Worm (Caenorhabditis elegans) whole organism, mixed stage, embryonic: ENCODE measurements around the gene txdc-17.
A peak's percentile ranks its signal among the peaks of the same experiment; 100 is the strongest.
"Not testable (repeated sequence)": the region's sequence is repeated elsewhere in the genome, so short reads cannot be mapped to it uniquely, and the experiment has no call there.

Experiments
- M03D4.4 ChIP-seq: sonication (generic microtip); optimal IDR thresholded peaks from 2 replicates; lab custom pipeline; 2017; ENCODE audit warnings: mild to moderate bottlenecking, missing genetic modification characterization, missing compliant biosample characterization
- blmp-1 ChIP-seq: fragments of 150-350 bp; optimal IDR thresholded peaks from 2 replicates; lab custom pipeline; 2014; ENCODE audit warnings: missing biosample characterization, missing genetic modification characterization
- ceh-43 ChIP-seq: fragments of 200-800 bp; sonication (Bioruptor generic); optimal IDR thresholded peaks from 2 replicates; lab custom pipeline; 2018; ENCODE audit warnings: mild to moderate bottlenecking, missing genetic modification characterization, moderate library complexity, missing compliant biosample characterization
- ces-1 ChIP-seq: fragments of 150-350 bp; optimal IDR thresholded peaks from 2 replicates; lab custom pipeline; 2014; ENCODE audit warnings: missing biosample characterization, missing genetic modification reagents, missing genetic modification characterization
- cnd-1 ChIP-seq: fragments of 200-800 bp; sonication (Bioruptor generic); optimal IDR thresholded peaks from 2 replicates; lab custom pipeline; 2018; ENCODE audit warnings: mild to moderate bottlenecking, missing genetic modification characterization, missing compliant biosample characterization
- drap-1 ChIP-seq: fragments of 200-800 bp; sonication (Bioruptor generic); optimal IDR thresholded peaks from 3 replicates; lab custom pipeline; 2018; ENCODE audit warnings: mild to moderate bottlenecking, missing genetic modification characterization, missing compliant biosample characterization
- elt-3 ChIP-seq: fragments of 150-350 bp; optimal IDR thresholded peaks from 2 replicates; lab custom pipeline; 2014; ENCODE audit warnings: missing biosample characterization, missing genetic modification characterization
- ham-2 ChIP-seq: fragments of 200-800 bp; sonication (Bioruptor generic); optimal IDR thresholded peaks from 2 replicates; lab custom pipeline; 2018; ENCODE audit warnings: mild to moderate bottlenecking, missing genetic modification characterization, missing compliant biosample characterization
- hlh-1 ChIP-seq: fragments of 150-350 bp; optimal IDR thresholded peaks from 2 replicates; lab custom pipeline; 2014; ENCODE audit warnings: missing biosample characterization, missing genetic modification reagents, missing genetic modification characterization
- lin-13 ChIP-seq: fragments of 150-350 bp; optimal IDR thresholded peaks from 2 replicates; lab custom pipeline; 2014; ENCODE audit warnings: missing biosample characterization, missing genetic modification characterization
- lsy-2 ChIP-seq: fragments of 150-350 bp; optimal IDR thresholded peaks from 2 replicates; lab custom pipeline; 2014; ENCODE audit warnings: missing biosample characterization, missing genetic modification characterization
- mab-5 ChIP-seq: fragments of 150-350 bp; optimal IDR thresholded peaks from 2 replicates; lab custom pipeline; 2014; ENCODE audit warnings: missing biosample characterization, missing genetic modification characterization
- mep-1 ChIP-seq: fragments of 150-350 bp; optimal IDR thresholded peaks from 2 replicates; lab custom pipeline; 2017; ENCODE audit warnings: missing biosample characterization, missing genetic modification reagents, missing genetic modification characterization, inconsistent platforms
- nhr-12 ChIP-seq: fragments of 150-350 bp; optimal IDR thresholded peaks from 2 replicates; lab custom pipeline; 2014; ENCODE audit warnings: missing biosample characterization, missing genetic modification characterization
- nhr-2 ChIP-seq: fragments of 150-350 bp; optimal IDR thresholded peaks from 2 replicates; lab custom pipeline; 2014; ENCODE audit warnings: missing biosample characterization, missing genetic modification characterization
- nhr-237 ChIP-seq: fragments of 150-350 bp; optimal IDR thresholded peaks from 2 replicates; lab custom pipeline; 2014; ENCODE audit warnings: missing biosample characterization, missing genetic modification characterization
- nhr-28 ChIP-seq: fragments of 150-350 bp; optimal IDR thresholded peaks from 2 replicates; lab custom pipeline; 2014; ENCODE audit warnings: missing biosample characterization, missing genetic modification characterization
- nhr-76 ChIP-seq: sonication (generic microtip); optimal IDR thresholded peaks from 2 replicates; lab custom pipeline; 2017; ENCODE audit warnings: missing biosample characterization, missing genetic modification characterization
- pha-4 ChIP-seq: fragments of 150-350 bp; optimal IDR thresholded peaks from 2 replicates; lab custom pipeline; 2018; ENCODE audit warnings: missing biosample characterization, missing genetic modification reagents, missing genetic modification characterization
- sem-2 ChIP-seq: fragments of 200-800 bp; sonication (Bioruptor generic); optimal IDR thresholded peaks from 2 replicates; lab custom pipeline; 2018; ENCODE audit warnings: mild to moderate bottlenecking, missing genetic modification characterization, missing compliant biosample characterization
- snpc-4 ChIP-seq: fragments of 150-350 bp; optimal IDR thresholded peaks from 2 replicates; lab custom pipeline; 2014; ENCODE audit warnings: missing biosample characterization, missing genetic modification characterization
- sptf-1 ChIP-seq: sonication (generic microtip); optimal IDR thresholded peaks from 2 replicates; lab custom pipeline; 2017; ENCODE audit warnings: mild to moderate bottlenecking, missing genetic modification characterization, moderate library complexity, missing compliant biosample characterization
- unc-120 ChIP-seq: sonication (generic microtip); optimal IDR thresholded peaks from 2 replicates; lab custom pipeline; 2017; ENCODE audit warnings: missing genetic modification characterization, missing compliant biosample characterization; ENCODE audit not compliant: poor library complexity, severe bottlenecking
- unc-62 ChIP-seq: fragments of 150-350 bp; optimal IDR thresholded peaks from 2 replicates; lab custom pipeline; 2014; ENCODE audit warnings: missing biosample characterization, missing genetic modification reagents, missing genetic modification characterization
- zip-8 ChIP-seq: fragments of 150-350 bp; optimal IDR thresholded peaks from 2 replicates; lab custom pipeline; 2014; ENCODE audit warnings: missing biosample characterization, missing genetic modification characterization

txdc-17 gene

DNA sequence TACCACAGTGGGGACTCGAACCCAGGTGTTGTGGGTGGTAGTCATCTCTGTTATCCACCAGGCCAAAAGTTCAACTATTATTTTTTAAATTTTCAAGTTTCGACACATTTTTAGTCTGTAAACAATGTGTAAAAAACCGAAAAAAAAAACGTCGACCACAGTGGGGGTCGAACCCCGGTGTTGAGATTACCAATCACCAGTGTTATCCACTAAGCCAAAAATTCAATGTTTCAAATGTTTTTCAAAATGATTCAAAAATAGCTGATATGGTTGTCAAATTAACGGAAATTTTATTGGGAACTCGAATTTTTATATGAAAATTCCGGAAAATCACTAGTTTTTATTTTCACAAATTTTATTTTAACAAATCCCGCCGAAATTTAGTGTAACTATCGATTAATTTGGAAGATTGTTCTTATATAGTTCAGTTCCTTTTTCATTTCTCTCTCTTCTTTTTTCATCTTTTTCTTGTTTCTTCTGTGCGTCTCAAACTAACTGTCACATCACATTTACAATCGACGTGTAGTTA lies 38.7 kb downstream of the txdc-17 start:
- no peak for TF ChIP-seq nhr-2
- TF ChIP-seq sem-2 (GFP tag; lab: Kevin White, UChicago), result no peak
- TF ChIP-seq mep-1 (tag; lab: Kevin White, UChicago), result no peak

DNA sequence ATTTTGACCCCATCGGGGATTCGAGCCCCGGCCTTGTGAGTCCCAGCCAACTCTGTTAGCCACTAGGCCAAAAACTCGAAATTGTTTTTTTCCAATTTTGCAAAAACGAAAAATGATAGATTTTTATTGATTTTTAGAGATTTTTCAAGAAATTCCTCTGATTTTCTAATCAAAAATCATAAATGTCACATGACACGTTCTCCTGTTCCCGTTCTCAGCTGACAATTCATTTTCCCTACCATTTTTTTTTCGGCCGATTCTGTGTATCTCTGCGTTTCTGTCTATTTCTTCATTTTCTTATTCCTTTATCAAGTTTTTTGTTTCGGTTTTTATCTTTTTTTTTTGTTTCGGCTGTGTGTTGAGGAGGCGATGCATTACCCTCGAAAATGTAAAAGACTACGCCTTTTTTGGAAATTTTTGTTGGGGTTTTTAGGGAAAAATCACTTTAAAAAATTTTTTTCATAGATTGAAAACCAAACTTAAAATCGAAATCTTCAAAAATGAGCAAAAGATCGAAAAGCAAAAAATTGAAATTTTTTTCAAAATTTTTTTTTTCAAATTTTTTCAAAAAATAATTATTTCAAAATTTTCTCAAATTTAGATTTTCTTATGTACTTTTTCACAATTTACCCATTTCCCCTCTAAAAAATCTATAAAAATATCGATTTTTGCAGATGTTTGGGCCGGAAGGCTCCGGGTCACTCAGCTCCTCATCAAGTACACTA lies 39.8 kb downstream of the txdc-17 start, which contains the start of gene klf-1:
Gene klf-1 (plus strand): TSS at position 675 of the 725 bp plus-strand sequence.
- no peak for TF ChIP-seq ham-2
- TF ChIP-seq cnd-1 (tag; lab: Kevin White, UChicago), result no peak
- TF ChIP-seq ces-1, result no peak
- no peak for TF ChIP-seq nhr-76
- TF ChIP-seq lsy-2 (tag; lab: Kevin White, UChicago), result no peak
- TF ChIP-seq snpc-4 (tag; lab: Kevin White, UChicago), result no peak
- TF ChIP-seq pha-4 (tag; lab: Kevin White, UChicago), result no peak
- TF ChIP-seq lin-13 (tag; lab: Kevin White, UChicago), result no peak
- TF ChIP-seq zip-8 (tag; lab: Kevin White, UChicago), result no peak
- no peak for TF ChIP-seq nhr-237 (tag; lab: Kevin White, UChicago)
- no peak for TF ChIP-seq mep-1 (tag; lab: Kevin White, UChicago)
- TF ChIP-seq drap-1 (GFP tag; lab: Kevin White, UChicago), result no peak
- TF ChIP-seq ceh-43 (GFP tag; lab: Kevin White, UChicago), result no peak
- TF ChIP-seq hlh-1, result no peak
- TF ChIP-seq mab-5 (tag; lab: Kevin White, UChicago), result no peak
- no peak for TF ChIP-seq nhr-12 (tag; lab: Kevin White, UChicago)
- no peak for TF ChIP-seq nhr-28

DNA sequence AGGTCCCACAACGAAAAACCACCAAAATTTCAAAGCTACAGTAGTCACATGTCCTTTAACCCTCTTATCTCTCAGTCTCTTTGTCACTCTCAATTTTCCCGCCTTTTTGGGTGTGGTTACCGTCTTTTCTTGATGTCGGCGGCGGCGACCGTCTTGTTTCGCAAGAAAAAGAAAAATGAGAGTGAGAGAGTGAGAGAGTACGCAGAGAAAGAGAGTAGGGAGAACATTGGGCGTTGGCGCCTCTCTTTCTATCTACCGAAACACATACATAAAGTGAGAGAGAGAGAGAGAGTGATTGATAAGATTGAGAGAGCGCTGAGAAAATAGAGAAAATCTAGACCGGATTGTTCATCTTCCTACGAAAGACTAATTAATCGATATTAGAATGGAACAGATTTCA lies 41.5 kb downstream of the txdc-17 start:
- TF ChIP-seq elt-3 (tag; lab: Kevin White, UChicago) (peak; percentile 72), snpc-4 (tag; lab: Kevin White, UChicago) (no peak), blmp-1 (tag; lab: Kevin White, UChicago) (peak; percentile 53)

DNA sequence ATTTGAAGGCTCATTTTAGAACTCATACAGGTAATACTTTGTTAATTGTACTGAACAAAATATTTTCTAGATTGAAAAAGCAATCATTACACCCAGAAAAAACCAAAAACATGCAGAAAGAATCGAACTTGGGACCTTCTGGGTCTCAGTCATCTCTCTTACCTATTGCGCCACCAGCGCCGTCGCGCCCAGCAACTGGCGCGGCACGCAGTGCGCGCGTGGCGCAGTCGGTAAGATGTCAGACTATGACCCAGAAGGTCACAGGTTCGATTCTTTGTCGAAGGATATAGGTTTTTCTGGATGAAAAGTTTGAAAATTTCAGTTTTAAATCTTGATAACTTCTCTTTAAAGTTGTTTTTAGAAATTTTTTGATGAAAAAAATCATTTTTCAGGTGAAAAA lies 45.2 kb downstream of the txdc-17 start:
- TF ChIP-seq snpc-4 (tag; lab: Kevin White, UChicago) (no peak), M03D4.4 (tag; lab: Kevin White, UChicago) (no peak)

ce11 chrIII:2881117-2881516 lies 46.7 kb downstream of the txdc-17 start:
- TF ChIP-seq unc-120 (tag; lab: Kevin White, UChicago), result peak; percentile 17
- no peak for TF ChIP-seq sptf-1 (tag; lab: Kevin White, UChicago)

- TF ChIP-seq lsy-2 (tag; lab: Kevin White, UChicago); unc-62 (GFP tag; lab: Kevin White, UChicago); snpc-4 (tag; lab: Kevin White, UChicago): not testable (repeated sequence)
These were observed 47.5 kb downstream of the txdc-17 start, which contains the start of gene F56F11.2 for ce11 chrIII:2881989-2882388. TSS of gene F56F11.2 (plus strand) at chrIII:2882289.
